Fruit fly (Drosophila melanogaster): ENCODE measurements around the gene CG44000.

The CG44000 gene

dm6 chr2L:5001582-5001929 is 41.5 kb upstream of the CG44000 start:
- TF ChIP-seq CG17806 (tag; optimal IDR thresholded peaks at IDR 0.05) (no peak), CG8301 (tag; optimal IDR thresholded peaks at IDR 0.05) (no peak), CG32121 (GFP tag; IDR thresholded peaks at IDR 0.05) (no peak), rn (GFP tag; IDR thresholded peaks at IDR 0.05) (no peak), CG9948 (tag; optimal IDR thresholded peaks at IDR 0.05) (no peak), Ets98B (GFP tag; IDR thresholded peaks at IDR 0.05) (no peak), CG8159 (tag; optimal IDR thresholded peaks at IDR 0.05) (no peak), Snoo (tag; optimal IDR thresholded peaks at IDR 0.05) (no peak), CG14655 (GFP tag; optimal IDR thresholded peaks at IDR 0.05) (no peak), CG12605 (GFP tag; IDR thresholded peaks at IDR 0.05) (no peak)

- TF ChIP-seq CG14655 (GFP tag; optimal IDR thresholded peaks at IDR 0.05), result no peak
- TF ChIP-seq CG4496 (GFP tag; IDR thresholded peaks at IDR 0.05), result no peak
- TF ChIP-seq CG15710 (tag; optimal IDR thresholded peaks at IDR 0.05), result no peak
- no peak for TF ChIP-seq Pif1A (GFP tag; optimal IDR thresholded peaks at IDR 0.05)
Measured at dm6 chr2L:5002031-5002430, 41.0 kb upstream of the CG44000 start.

- TF ChIP-seq CG8159 (tag; optimal IDR thresholded peaks at IDR 0.05) (no peak), CG4496 (GFP tag; IDR thresholded peaks at IDR 0.05) (peak; percentile 65; the same call in 2 of the 3 replicates), CG32121 (GFP tag; IDR thresholded peaks at IDR 0.05) (peak; percentile 49; the same call in 1 of the 2 replicates), CG12605 (GFP tag; IDR thresholded peaks at IDR 0.05) (peak; percentile 60; the same call in 1 of the 2 replicates), fd96Ca (GFP tag; IDR thresholded peaks at IDR 0.05) (peak; percentile 57; the same call in 1 of the 3 replicates), EcR (GFP tag; optimal IDR thresholded peaks at IDR 0.05) (no peak), CG17806 (tag; optimal IDR thresholded peaks at IDR 0.05) (no peak), Pif1A (GFP tag; optimal IDR thresholded peaks at IDR 0.05) (peak; percentile 34), CG8301 (tag; optimal IDR thresholded peaks at IDR 0.05) (peak; percentile 16), Ets98B (GFP tag; IDR thresholded peaks at IDR 0.05) (peak; percentile 75), CG14655 (GFP tag; optimal IDR thresholded peaks at IDR 0.05) (peak; percentile 45), gl (tag; optimal IDR thresholded peaks at IDR 0.05) (no peak), CG15710 (tag; optimal IDR thresholded peaks at IDR 0.05) (peak; percentile 15)
Measured at dm6 chr2L:5002711-5003402, 40.2 kb upstream of the CG44000 start.

- no peak for TF ChIP-seq CG4496 (GFP tag; IDR thresholded peaks at IDR 0.05)
Measured at dm6 chr2L:5003670-5004453, 39.2 kb upstream of the CG44000 start.

- TF ChIP-seq CG15710 (tag; optimal IDR thresholded peaks at IDR 0.05) (peak; percentile 90), fd96Ca (GFP tag; IDR thresholded peaks at IDR 0.05) (peak; percentile 90), CG13204 (GFP tag; optimal IDR thresholded peaks at IDR 0.05) (peak; percentile 69), rn (GFP tag; IDR thresholded peaks at IDR 0.05) (peak; percentile 61; the same call in 1 of the 2 replicates), CG10348 (GFP tag; IDR thresholded peaks at IDR 0.05) (peak; percentile 76), CG32121 (GFP tag; IDR thresholded peaks at IDR 0.05) (peak; percentile 89), Pif1B (GFP tag; optimal IDR thresholded peaks at IDR 0.05) (peak; percentile 86), EcR (GFP tag; optimal IDR thresholded peaks at IDR 0.05) (peak; percentile 38), gl (tag; optimal IDR thresholded peaks at IDR 0.05) (peak; percentile 73), Ets98B (GFP tag; IDR thresholded peaks at IDR 0.05) (peak; percentile 88), CG17806 (tag; optimal IDR thresholded peaks at IDR 0.05) (peak; percentile 89), CG14655 (GFP tag; optimal IDR thresholded peaks at IDR 0.05) (peak; percentile 83), CG4496 (GFP tag; IDR thresholded peaks at IDR 0.05) (peak; percentile 94), Snoo (tag; optimal IDR thresholded peaks at IDR 0.05) (peak; percentile 70), CG12605 (GFP tag; IDR thresholded peaks at IDR 0.05) (peak; percentile 91), CG34367 (tag; optimal IDR thresholded peaks at IDR 0.05) (peak; percentile 88), Pif1A (GFP tag; optimal IDR thresholded peaks at IDR 0.05) (peak; percentile 90), CG8159 (tag; optimal IDR thresholded peaks at IDR 0.05) (peak; percentile 90), CG9948 (tag; optimal IDR thresholded peaks at IDR 0.05) (peak; percentile 89), D1 (tag; optimal IDR thresholded peaks at IDR 0.05) (peak; percentile 41), CG8301 (tag; optimal IDR thresholded peaks at IDR 0.05) (peak; percentile 81)
Measured at dm6 chr2L:5004677-5005463, 38.2 kb upstream of the CG44000 start.

dm6 chr2L:5005464-5005764 is 37.7 kb upstream of the CG44000 start:
- TF ChIP-seq CG14655 (GFP tag; optimal IDR thresholded peaks at IDR 0.05), result no peak
- no peak for TF ChIP-seq CG9948 (tag; optimal IDR thresholded peaks at IDR 0.05)

Measured in whole organism, pupa.